Worm (Caenorhabditis elegans) whole organism, L2 larva: Measurements from ENCODE around the gene sre-29.

ENCODE experiments used
- C34F6.9 ChIP-seq: fragments of 150-350 bp; optimal IDR thresholded peaks from 2 replicates; lab custom pipeline; 2014; ENCODE audit warnings: missing biosample characterization, missing genetic modification characterization
- F13H6.1 ChIP-seq: sonication (generic microtip); optimal IDR thresholded peaks from 2 replicates; lab custom pipeline; 2016; ENCODE audit warnings: missing genetic modification characterization, missing compliant biosample characterization
- Y55F3AM.14 ChIP-seq: fragments of 200-800 bp; sonication (Bioruptor generic); optimal IDR thresholded peaks from 2 replicates; lab custom pipeline; 2018; ENCODE audit warnings: mild to moderate bottlenecking, missing genetic modification characterization, missing compliant biosample characterization
- ZK546.5 ChIP-seq: sonication (generic microtip); optimal IDR thresholded peaks from 2 replicates; lab custom pipeline; 2017; ENCODE audit warnings: missing biosample characterization, missing genetic modification characterization
- alr-1 ChIP-seq: fragments of 150-350 bp; optimal IDR thresholded peaks from 2 replicates; lab custom pipeline; 2014; ENCODE audit warnings: missing biosample characterization, missing genetic modification characterization
- aly-2 ChIP-seq: fragments of 150-350 bp; optimal IDR thresholded peaks from 2 replicates; lab custom pipeline; 2014; ENCODE audit warnings: missing biosample characterization, missing genetic modification characterization
- blmp-1 ChIP-seq: sonication (generic microtip); optimal IDR thresholded peaks from 2 replicates; lab custom pipeline; 2017; ENCODE audit warnings: missing genetic modification characterization, mild to moderate bottlenecking, missing compliant biosample characterization, antibody characterized with exemption, moderate library complexity; ENCODE audit not compliant: insufficient read depth
- ceh-16 ChIP-seq: fragments of 150-350 bp; optimal IDR thresholded peaks from 2 replicates; lab custom pipeline; 2014; ENCODE audit warnings: missing biosample characterization, missing genetic modification characterization
- ceh-82 ChIP-seq: fragments of 150-350 bp; optimal IDR thresholded peaks from 2 replicates; lab custom pipeline; 2014; ENCODE audit warnings: missing biosample characterization, missing genetic modification characterization
- crh-2 ChIP-seq: sonication (generic microtip); optimal IDR thresholded peaks from 2 replicates; lab custom pipeline; 2017; ENCODE audit warnings: missing biosample characterization, missing genetic modification characterization
- dmd-4 ChIP-seq: sonication (generic microtip); optimal IDR thresholded peaks from 2 replicates; lab custom pipeline; 2017; ENCODE audit warnings: missing biosample characterization, missing genetic modification characterization
- egl-27 ChIP-seq: sonication (generic microtip); optimal IDR thresholded peaks from 3 replicates; lab custom pipeline; 2017; ENCODE audit warnings: missing biosample characterization, missing genetic modification reagents, missing genetic modification characterization
- elt-1 ChIP-seq: fragments of 150-350 bp; optimal IDR thresholded peaks from 2 replicates; lab custom pipeline; 2014; ENCODE audit warnings: missing biosample characterization, missing genetic modification characterization
- elt-3 ChIP-seq: sonication (generic microtip); optimal IDR thresholded peaks from 2 replicates; lab custom pipeline; 2017; ENCODE audit warnings: missing biosample characterization, missing genetic modification characterization
- gmeb-1 ChIP-seq: fragments of 150-350 bp; optimal IDR thresholded peaks from 2 replicates; lab custom pipeline; 2014; ENCODE audit warnings: missing biosample characterization, missing genetic modification characterization
- lin-13 ChIP-seq: fragments of 150-350 bp; optimal IDR thresholded peaks from 2 replicates; lab custom pipeline; 2014; ENCODE audit warnings: missing biosample characterization, missing genetic modification reagents, missing genetic modification characterization
- lsy-2 ChIP-seq, 2 experiments: fragments of 150-350 bp in 1 of 2; sonication (generic microtip) in 1 of 2; optimal IDR thresholded peaks; 2 replicates each; lab custom pipeline; 2014 to 2017; ENCODE audit warnings: missing biosample characterization in 2 of 2, missing genetic modification characterization in 2 of 2
- mab-5 ChIP-seq: fragments of 150-350 bp; optimal IDR thresholded peaks from 2 replicates; lab custom pipeline; 2014; ENCODE audit warnings: missing biosample characterization, missing genetic modification characterization
- mbf-1 ChIP-seq: sonication (generic microtip); optimal IDR thresholded peaks from 2 replicates; lab custom pipeline; 2017; ENCODE audit warnings: missing biosample characterization, missing genetic modification characterization
- mdl-1 ChIP-seq, 2 experiments: fragments of 150-350 bp in 1 of 2; sonication (generic microtip) in 1 of 2; optimal IDR thresholded peaks; 2 replicates each; lab custom pipeline; 2017; ENCODE audit warnings: missing biosample characterization in 2 of 2, missing genetic modification characterization in 2 of 2
- nhr-10 ChIP-seq: sonication (generic microtip); optimal IDR thresholded peaks from 2 replicates; lab custom pipeline; 2017; ENCODE audit warnings: missing biosample characterization, missing genetic modification characterization
- nhr-11 ChIP-seq: fragments of 150-350 bp; optimal IDR thresholded peaks from 2 replicates; lab custom pipeline; 2014; ENCODE audit warnings: missing biosample characterization, missing genetic modification characterization
- nhr-12 ChIP-seq: fragments of 150-350 bp; optimal IDR thresholded peaks from 2 replicates; lab custom pipeline; 2014; ENCODE audit warnings: missing biosample characterization, missing genetic modification characterization
- nhr-129 ChIP-seq: fragments of 150-350 bp; optimal IDR thresholded peaks from 2 replicates; lab custom pipeline; 2014; ENCODE audit warnings: missing biosample characterization, missing genetic modification characterization
- nhr-23 ChIP-seq: fragments of 150-350 bp; optimal IDR thresholded peaks from 2 replicates; lab custom pipeline; 2014; ENCODE audit warnings: missing biosample characterization, missing genetic modification reagents, missing genetic modification characterization
- nhr-237 ChIP-seq: fragments of 150-350 bp; optimal IDR thresholded peaks from 2 replicates; lab custom pipeline; 2014; ENCODE audit warnings: missing biosample characterization, missing genetic modification characterization
- nhr-25 ChIP-seq: fragments of 150-350 bp; sonication (generic microtip); optimal IDR thresholded peaks from 3 replicates; lab custom pipeline; 2014; ENCODE audit warnings: missing biosample characterization, missing genetic modification characterization
- nhr-6 ChIP-seq: fragments of 150-350 bp; optimal IDR thresholded peaks from 2 replicates; lab custom pipeline; 2014; ENCODE audit warnings: missing biosample characterization, missing genetic modification characterization
- skn-1 ChIP-seq: sonication (generic microtip); optimal IDR thresholded peaks from 2 replicates; lab custom pipeline; 2017; ENCODE audit warnings: missing biosample characterization, missing genetic modification characterization
- sma-3 ChIP-seq: sonication (generic microtip); optimal IDR thresholded peaks from 2 replicates; lab custom pipeline; 2016; ENCODE audit warnings: missing genetic modification reagents, missing genetic modification characterization, missing compliant biosample characterization
- sma-9 ChIP-seq, 2 experiments: fragments of 150-350 bp in 1 of 2; sonication (generic microtip) in 1 of 2; optimal IDR thresholded peaks; 2 replicates each; lab custom pipeline; 2014 to 2016; ENCODE audit warnings: missing genetic modification characterization in 2 of 2, mild to moderate bottlenecking in 1 of 2, missing biosample characterization in 1 of 2, missing compliant biosample characterization in 1 of 2, missing genetic modification reagents in 1 of 2, moderate library complexity in 1 of 2
- snpc-4 ChIP-seq: fragments of 150-350 bp; optimal IDR thresholded peaks from 2 replicates; lab custom pipeline; 2014; ENCODE audit warnings: missing biosample characterization, missing genetic modification characterization
- unc-39 ChIP-seq: fragments of 150-350 bp; optimal IDR thresholded peaks from 2 replicates; lab custom pipeline; 2014; ENCODE audit warnings: missing biosample characterization, missing genetic modification characterization
- unc-55 ChIP-seq: fragments of 150-350 bp; sonication (generic microtip); optimal IDR thresholded peaks from 3 replicates; lab custom pipeline; 2014; ENCODE audit warnings: missing biosample characterization, missing genetic modification reagents, missing genetic modification characterization
- unc-62 ChIP-seq: fragments of 150-350 bp; optimal IDR thresholded peaks from 2 replicates; lab custom pipeline; 2014; ENCODE audit warnings: missing biosample characterization, missing genetic modification reagents, missing genetic modification characterization
- zag-1 ChIP-seq: fragments of 150-350 bp; optimal IDR thresholded peaks from 2 replicates; lab custom pipeline; 2014; ENCODE audit warnings: missing biosample characterization, missing genetic modification characterization
- ztf-11 ChIP-seq: sonication (generic microtip); optimal IDR thresholded peaks from 2 replicates; lab custom pipeline; 2017; ENCODE audit warnings: missing biosample characterization, missing genetic modification characterization
- ztf-4 ChIP-seq: fragments of 150-350 bp; optimal IDR thresholded peaks from 2 replicates; lab custom pipeline; 2014; ENCODE audit warnings: missing biosample characterization, missing genetic modification characterization

sre-29 gene

ce11 chrII:12380888-12381287 is 20.8 kb downstream of the sre-29 start:
- TF ChIP-seq sma-3 (GFP tag; lab: Kevin White, UChicago) (no peak), lin-13 (GFP tag; lab: Kevin White, UChicago) (no peak)

- TF ChIP-seq unc-39 (tag; lab: Kevin White, UChicago) (no peak), nhr-12 (no peak), nhr-25 (tag; lab: Kevin White, UChicago) (no peak), blmp-1 (no peak), gmeb-1 (tag; lab: Kevin White, UChicago) (no peak), mdl-1 (tag; optimal IDR thresholded peaks at IDR 0.05; lab: Kevin White, UChicago) (no peak)
Measured at ce11 chrII:12379430-12379829, 22.3 kb downstream of the sre-29 start, which contains the start of gene marc-5. Gene marc-5 (minus strand): TSS chrII:12379530.

ce11 chrII:12378793-12379192 is 22.9 kb downstream of the sre-29 start:
- TF ChIP-seq aly-2 (tag; lab: Kevin White, UChicago), result no peak
- TF ChIP-seq nhr-129, result peak; percentile 59
- TF ChIP-seq, all 48 proteins: peak for 1

ce11 chrII:12373921-12374320 is 27.8 kb downstream of the sre-29 start:
- TF ChIP-seq egl-27 (no peak), F13H6.1 (no peak), unc-55 (GFP tag; lab: Kevin White, UChicago) (peak; percentile 25), nhr-237 (tag; lab: Kevin White, UChicago) (no peak), C34F6.9 (no peak), zag-1 (tag; lab: Kevin White, UChicago) (peak; percentile 50), nhr-10 (tag; lab: Kevin White, UChicago) (no peak), nhr-129 (peak; percentile 32)

- no peak for TF ChIP-seq nhr-25 (tag; lab: Kevin White, UChicago)
- TF ChIP-seq F13H6.1, result no peak
- TF ChIP-seq gmeb-1 (tag; lab: Kevin White, UChicago), result no peak
- TF ChIP-seq snpc-4 (tag; lab: Kevin White, UChicago), result no peak
- TF ChIP-seq zag-1 (tag; lab: Kevin White, UChicago), result no peak
- TF ChIP-seq C34F6.9, result no peak
- TF ChIP-seq dmd-4 (tag; lab: Kevin White, UChicago), result no peak
- TF ChIP-seq unc-62, result no peak
- no peak for TF ChIP-seq ceh-82 (tag; lab: Kevin White, UChicago)
- TF ChIP-seq mab-5 (tag; lab: Kevin White, UChicago), result no peak
- TF ChIP-seq ceh-16 (tag; lab: Kevin White, UChicago), result no peak
- TF ChIP-seq ztf-11 (tag; lab: Kevin White, UChicago), result no peak
- no peak for TF ChIP-seq nhr-237 (tag; lab: Kevin White, UChicago)
- TF ChIP-seq crh-2 (tag; lab: Kevin White, UChicago), result no peak
- TF ChIP-seq nhr-11 (tag; lab: Kevin White, UChicago), result no peak
Measured at ce11 chrII:12369202-12369601, 32.5 kb downstream of the sre-29 start.

ce11 chrII:12362262-12362661 is 39.4 kb downstream of the sre-29 start:
- TF ChIP-seq ztf-4 (no peak), lsy-2 (tag; optimal IDR thresholded peaks at IDR 0.05; lab: Kevin White, UChicago) (no peak), skn-1 (tag; lab: Kevin White, UChicago) (no peak), alr-1 (no peak), nhr-23 (no peak), mbf-1 (tag; lab: Kevin White, UChicago) (no peak), nhr-6 (tag; lab: Kevin White, UChicago) (no peak), Y55F3AM.14 (GFP tag; lab: Kevin White, UChicago) (no peak), elt-1 (no peak), nhr-25 (tag; lab: Kevin White, UChicago) (no peak), nhr-12 (no peak), dmd-4 (tag; lab: Kevin White, UChicago) (no peak), ZK546.5 (no peak), egl-27 (no peak), unc-62 (no peak), sma-9 (GFP tag; optimal IDR thresholded peaks at IDR 0.05; lab: Kevin White, UChicago) (no peak), sma-9 (tag; optimal IDR thresholded peaks at IDR 0.05; lab: Kevin White, UChicago) (no peak), unc-55 (GFP tag; lab: Kevin White, UChicago) (no peak), elt-3 (no peak)
- TF ChIP-seq, all 48 proteins: peak for 0
